Worm (Caenorhabditis elegans): ENCODE data around the gene col-122.
"Not testable (repeated sequence)": the region's sequence is repeated elsewhere in the genome, so short reads cannot be mapped to it uniquely, and the experiment has no call there.

- TF ChIP-seq unc-39 (tag; optimal IDR thresholded peaks at IDR 0.05); lsy-12 (tag; optimal IDR thresholded peaks at IDR 0.05); pha-4 (tag; optimal IDR thresholded peaks at IDR 0.05); nhr-12 (tag; optimal IDR thresholded peaks at IDR 0.05); unc-62 (GFP tag; optimal IDR thresholded peaks at IDR 0.05); ceh-82 (tag; optimal IDR thresholded peaks at IDR 0.05); fos-1 (tag; optimal IDR thresholded peaks at IDR 0.05); snpc-4 (tag; optimal IDR thresholded peaks at IDR 0.05); nhr-11 (tag; optimal IDR thresholded peaks at IDR 0.05); mdl-1 (tag; optimal IDR thresholded peaks at IDR 0.05); elt-1 (tag; optimal IDR thresholded peaks at IDR 0.05); nhr-67 (tag; optimal IDR thresholded peaks at IDR 0.05): not testable (repeated sequence)
Measured at ce11 chrIV:9595779-9596406, 32.7 kb downstream of the col-122 start, which contains the start of the genes F27C8.3 and F27C8.2.
